Worm (Caenorhabditis elegans): Measurements from ENCODE around the gene aqp-5.

aqp-5 gene

DNA sequence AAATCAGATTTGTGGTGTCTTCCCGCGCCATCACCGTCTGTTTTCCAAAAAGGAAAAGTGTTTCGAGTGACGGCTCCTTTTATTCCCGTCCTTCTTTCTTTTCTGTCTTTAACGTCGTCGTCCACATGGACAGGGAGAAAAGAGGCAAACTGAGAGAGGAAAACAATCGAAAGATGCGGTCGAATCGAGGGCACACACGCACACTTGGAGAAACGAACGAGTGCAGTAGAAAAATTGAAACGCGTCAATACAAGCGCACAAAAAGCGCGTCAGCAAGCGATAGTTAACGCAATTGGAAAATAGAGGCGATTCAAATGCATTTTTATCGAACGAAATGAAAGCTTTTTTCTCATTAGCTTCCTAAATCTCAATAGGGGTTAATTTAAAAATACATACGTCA is 45.3 kb downstream of the aqp-5 start (continued):
- TF ChIP-seq alr-1 (tag; optimal IDR thresholded peaks at IDR 0.05) (no peak), nhr-25 (tag; optimal IDR thresholded peaks at IDR 0.05) (peak; percentile 93), skn-1 (tag; optimal IDR thresholded peaks at IDR 0.05) (no peak), ztf-11 (tag; optimal IDR thresholded peaks at IDR 0.05) (no peak), snpc-4 (tag; optimal IDR thresholded peaks at IDR 0.05) (peak; percentile 85), ztf-1 (GFP tag; conservative IDR thresholded peaks at IDR 0.05) (no peak), unc-39 (tag; optimal IDR thresholded peaks at IDR 0.05) (no peak), nhr-12 (tag; optimal IDR thresholded peaks at IDR 0.05) (peak; percentile 19), ztf-4 (tag; optimal IDR thresholded peaks at IDR 0.05) (peak; percentile 69)

ce11 chrV:10539114-10539513 is 47.6 kb downstream of the aqp-5 start, which contains the start of gene F25D1.8:
Gene F25D1.8, plus strand, starts transcription at chrV:10539414.
- TF ChIP-seq blmp-1 (tag; optimal IDR thresholded peaks at IDR 0.05; ENCODE audit: insufficient read depth) (no peak), crh-2 (tag; optimal IDR thresholded peaks at IDR 0.05) (no peak), aly-2 (tag; optimal IDR thresholded peaks at IDR 0.05) (no peak), mbf-1 (tag; optimal IDR thresholded peaks at IDR 0.05) (no peak), ceh-16 (tag; optimal IDR thresholded peaks at IDR 0.05) (no peak), mdl-1 (tag; optimal IDR thresholded peaks at IDR 0.05) (no peak), mab-5 (tag; optimal IDR thresholded peaks at IDR 0.05) (no peak), dmd-4 (tag; optimal IDR thresholded peaks at IDR 0.05) (no peak), C34F6.9 (tag; optimal IDR thresholded peaks at IDR 0.05) (no peak), nhr-12 (tag; optimal IDR thresholded peaks at IDR 0.05) (no peak), zag-1 (tag; optimal IDR thresholded peaks at IDR 0.05) (no peak), F13H6.1 (tag; optimal IDR thresholded peaks at IDR 0.05) (no peak), nhr-6 (tag; optimal IDR thresholded peaks at IDR 0.05) (no peak), unc-62 (GFP tag; optimal IDR thresholded peaks at IDR 0.05) (no peak), ztf-1 (GFP tag; conservative IDR thresholded peaks at IDR 0.05) (no peak), nhr-21 (tag; optimal IDR thresholded peaks at IDR 0.05) (no peak), snpc-4 (tag; optimal IDR thresholded peaks at IDR 0.05) (no peak), sma-9 (GFP tag; optimal IDR thresholded peaks at IDR 0.05) (no peak), sma-9 (tag; optimal IDR thresholded peaks at IDR 0.05) (no peak), Y55F3AM.14 (GFP tag; optimal IDR thresholded peaks at IDR 0.05) (no peak), egl-27 (tag; optimal IDR thresholded peaks at IDR 0.05) (no peak)

DNA sequence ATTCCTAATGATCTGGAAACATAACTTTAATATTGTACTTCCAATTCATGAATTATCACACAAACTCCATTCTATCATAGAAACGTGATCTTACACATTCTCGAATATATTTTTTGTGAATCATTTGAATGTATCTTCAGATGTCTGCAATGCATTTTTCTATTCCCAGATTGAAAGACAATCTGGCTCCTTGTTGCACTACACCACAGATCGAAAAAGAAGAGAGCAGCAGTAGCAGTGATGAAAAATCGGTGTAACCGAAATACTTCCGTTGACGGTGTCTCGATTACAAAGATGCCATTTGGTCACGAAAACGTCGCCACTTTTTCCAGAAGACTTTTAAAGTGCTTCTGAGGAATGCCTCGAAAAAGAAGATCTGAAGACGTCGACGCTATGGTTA is 48.5 kb downstream of the aqp-5 start, which contains the start of gene degt-1:
degt-1 (plus strand) TSS at position 301 of the 400 bp plus-strand sequence.
- TF ChIP-seq ZK546.5 (tag; optimal IDR thresholded peaks at IDR 0.05), result no peak
- no peak for TF ChIP-seq dmd-4 (tag; optimal IDR thresholded peaks at IDR 0.05)
- TF ChIP-seq lin-13 (GFP tag; optimal IDR thresholded peaks at IDR 0.05), result no peak
- no peak for TF ChIP-seq gmeb-1 (tag; optimal IDR thresholded peaks at IDR 0.05)
- no peak for TF ChIP-seq zag-1 (tag; optimal IDR thresholded peaks at IDR 0.05)
- no peak for TF ChIP-seq nhr-129 (tag; optimal IDR thresholded peaks at IDR 0.05)
- TF ChIP-seq nhr-12 (tag; optimal IDR thresholded peaks at IDR 0.05), result no peak
- TF ChIP-seq unc-62 (GFP tag; optimal IDR thresholded peaks at IDR 0.05), result no peak
- no peak for TF ChIP-seq C34F6.9 (tag; optimal IDR thresholded peaks at IDR 0.05)
- no peak for TF ChIP-seq ztf-11 (tag; optimal IDR thresholded peaks at IDR 0.05)

Data from whole organism, L2 larva.